Worm (Caenorhabditis elegans): ENCODE measurements around the gene gpa-2.

DNA sequence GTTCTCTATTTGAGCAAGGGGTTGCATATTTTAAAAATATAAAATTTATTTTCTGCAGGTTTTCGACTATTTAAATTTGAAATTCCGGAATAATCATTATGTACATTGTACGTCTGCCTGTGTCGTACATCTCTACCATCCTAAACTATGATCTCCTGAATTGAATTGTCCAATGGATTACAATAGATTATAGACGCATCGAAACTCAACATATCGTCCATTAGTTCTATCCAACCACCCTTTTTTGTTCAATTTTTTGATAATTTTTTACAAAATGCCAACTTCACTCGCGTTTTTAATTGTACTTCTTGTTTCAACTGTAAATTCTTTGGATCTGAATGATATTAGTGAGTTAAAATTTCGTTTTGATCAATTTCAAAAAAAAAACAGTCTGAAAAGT, 39.6 kb downstream of the gpa-2 start, which contains the start of gene F52E1.2:
- TF ChIP-seq bed-3 (GFP tag; optimal IDR thresholded peaks at IDR 0.05) (no peak), lsy-2 (tag; optimal IDR thresholded peaks at IDR 0.05) (no peak), ceh-83 (GFP tag; optimal IDR thresholded peaks at IDR 0.05) (no peak), elt-3 (tag; optimal IDR thresholded peaks at IDR 0.05) (no peak), pha-4 (tag; optimal IDR thresholded peaks at IDR 0.05) (no peak)

Measured in whole organism, mixed stage, embryonic.